Fruit fly (Drosophila melanogaster): Measurements from ENCODE around the gene CG8892.

Gene CG8892

dm6 chr2L:5007256-5007655 is 25.9 kb upstream of the CG8892 start:
- TF ChIP-seq psq (optimal IDR thresholded peaks at IDR 0.05) (no peak), usp (GFP tag; optimal IDR thresholded peaks at IDR 0.05) (no peak), CG8478 (optimal IDR thresholded peaks at IDR 0.05) (no peak), Dll (optimal IDR thresholded peaks at IDR 0.05) (no peak), pan (optimal IDR thresholded peaks at IDR 0.05) (no peak), EcR (GFP tag; optimal IDR thresholded peaks at IDR 0.05) (no peak)

dm6 chr2L:5006323-5006722 is 24.9 kb upstream of the CG8892 start:
- TF ChIP-seq CG8478 (optimal IDR thresholded peaks at IDR 0.05) (no peak), psq (optimal IDR thresholded peaks at IDR 0.05) (no peak), Dll (optimal IDR thresholded peaks at IDR 0.05) (no peak), usp (GFP tag; optimal IDR thresholded peaks at IDR 0.05) (no peak), pan (optimal IDR thresholded peaks at IDR 0.05) (no peak), EcR (GFP tag; optimal IDR thresholded peaks at IDR 0.05) (no peak)

dm6 chr2L:5005464-5005764 is 24.0 kb upstream of the CG8892 start:
- TF ChIP-seq Dll (optimal IDR thresholded peaks at IDR 0.05) (no peak), usp (GFP tag; optimal IDR thresholded peaks at IDR 0.05) (no peak), psq (optimal IDR thresholded peaks at IDR 0.05) (no peak), pan (optimal IDR thresholded peaks at IDR 0.05) (no peak), EcR (GFP tag; optimal IDR thresholded peaks at IDR 0.05) (no peak), CG8478 (optimal IDR thresholded peaks at IDR 0.05) (no peak)

dm6 chr2L:5004677-5005463 is 23.5 kb upstream of the CG8892 start:
- TF ChIP-seq pan (optimal IDR thresholded peaks at IDR 0.05) (peak; percentile 65), usp (GFP tag; optimal IDR thresholded peaks at IDR 0.05) (no peak)

dm6 chr2L:5003670-5004453 is 22.5 kb upstream of the CG8892 start:
- TF ChIP-seq usp (GFP tag; optimal IDR thresholded peaks at IDR 0.05) (no peak), pan (optimal IDR thresholded peaks at IDR 0.05) (no peak), EcR (GFP tag; optimal IDR thresholded peaks at IDR 0.05) (no peak), Dll (optimal IDR thresholded peaks at IDR 0.05) (no peak), psq (optimal IDR thresholded peaks at IDR 0.05) (no peak), CG8478 (optimal IDR thresholded peaks at IDR 0.05) (no peak)

dm6 chr2L:5002711-5003402 is 21.5 kb upstream of the CG8892 start:
- TF ChIP-seq CG8478 (optimal IDR thresholded peaks at IDR 0.05) = no peak
- no peak for TF ChIP-seq Dll (optimal IDR thresholded peaks at IDR 0.05)
- no peak for TF ChIP-seq usp (GFP tag; optimal IDR thresholded peaks at IDR 0.05)
- no peak for TF ChIP-seq pan (optimal IDR thresholded peaks at IDR 0.05)
- TF ChIP-seq psq (optimal IDR thresholded peaks at IDR 0.05) = no peak
- TF ChIP-seq EcR (GFP tag; optimal IDR thresholded peaks at IDR 0.05) = peak in 1 of 2 experiments; percentile 32

- no peak for TF ChIP-seq usp (GFP tag; optimal IDR thresholded peaks at IDR 0.05)
- no peak for TF ChIP-seq EcR (GFP tag; optimal IDR thresholded peaks at IDR 0.05)
- TF ChIP-seq CG8478 (optimal IDR thresholded peaks at IDR 0.05) = no peak
- no peak for TF ChIP-seq pan (optimal IDR thresholded peaks at IDR 0.05)
- no peak for TF ChIP-seq Dll (optimal IDR thresholded peaks at IDR 0.05)
- no peak for TF ChIP-seq psq (optimal IDR thresholded peaks at IDR 0.05)
These were observed 20.6 kb upstream of the CG8892 start for dm6 chr2L:5002031-5002430.

- TF ChIP-seq usp (GFP tag; optimal IDR thresholded peaks at IDR 0.05) (no peak), CG8478 (optimal IDR thresholded peaks at IDR 0.05) (no peak), psq (optimal IDR thresholded peaks at IDR 0.05) (no peak), Dll (optimal IDR thresholded peaks at IDR 0.05) (no peak), EcR (GFP tag; optimal IDR thresholded peaks at IDR 0.05) (no peak), pan (optimal IDR thresholded peaks at IDR 0.05) (no peak)
These were observed 20.2 kb upstream of the CG8892 start for dm6 chr2L:5001582-5001929.

- TF ChIP-seq CG8478 (optimal IDR thresholded peaks at IDR 0.05) = peak; percentile 1
- no peak for TF ChIP-seq pan (optimal IDR thresholded peaks at IDR 0.05)
These were observed 19.7 kb upstream of the CG8892 start for dm6 chr2L:5000919-5001581.

- TF ChIP-seq Dll (optimal IDR thresholded peaks at IDR 0.05) (no peak), CG8478 (optimal IDR thresholded peaks at IDR 0.05) (no peak), pan (optimal IDR thresholded peaks at IDR 0.05) (no peak), usp (GFP tag; optimal IDR thresholded peaks at IDR 0.05) (no peak), EcR (GFP tag; optimal IDR thresholded peaks at IDR 0.05) (no peak), psq (optimal IDR thresholded peaks at IDR 0.05) (no peak)
These were observed 19.0 kb upstream of the CG8892 start for dm6 chr2L:5000287-5000871.

dm6 chr2L:4999389-5000032 is 18.1 kb upstream of the CG8892 start:
- no peak for TF ChIP-seq psq (optimal IDR thresholded peaks at IDR 0.05)
- peak in 1 of 2 experiments; percentile 27 for TF ChIP-seq EcR (GFP tag; optimal IDR thresholded peaks at IDR 0.05)

Data from whole organism.